Worm (Caenorhabditis elegans) whole organism, L4 larva: Measurements from ENCODE around the gene Y113G7A.13.
A peak's percentile ranks its signal among the peaks of the same experiment; 100 is the strongest.

Experiments used
- R02D3.7 ChIP-seq: fragments of 150-350 bp; sonication (generic microtip); optimal IDR thresholded peaks from 3 replicates; lab custom pipeline; 2014; ENCODE audit warnings: missing biosample characterization, missing genetic modification characterization
- T20F7.1 ChIP-seq: fragments of 200-800 bp; sonication (Bioruptor generic); optimal IDR thresholded peaks from 2 replicates; lab custom pipeline; 2018; ENCODE audit warnings: mild to moderate bottlenecking, missing genetic modification characterization, missing compliant biosample characterization
- T26A8.4 ChIP-seq: fragments of 200-800 bp; sonication (Bioruptor generic); IDR thresholded peaks from 2 replicates; pipeline ENCODE4 v1.3.6; 2022; ENCODE audit warnings: missing genetic modification characterization, missing compliant biosample characterization
- aha-1 ChIP-seq: fragments of 150-350 bp; peaks from one replicate; lab custom pipeline; 2014; ENCODE audit warnings: missing biosample characterization, missing genetic modification characterization
- attf-4 ChIP-seq: sonication (generic microtip); optimal IDR thresholded peaks from 3 replicates; lab custom pipeline; 2017; ENCODE audit warnings: missing biosample characterization, missing genetic modification characterization
- ceh-28 ChIP-seq: fragments of 150-350 bp; optimal IDR thresholded peaks from 2 replicates; lab custom pipeline; 2014; ENCODE audit warnings: missing biosample characterization, missing genetic modification reagents, missing genetic modification characterization
- ceh-44 ChIP-seq: fragments of 200-800 bp; sonication (Bioruptor generic); IDR thresholded peaks from 2 replicates; pipeline ENCODE4 v1.3.6; 2022; ENCODE audit warnings: missing genetic modification reagents, missing genetic modification characterization, missing compliant biosample characterization
- cey-2 ChIP-seq: sonication (generic microtip); optimal IDR thresholded peaks from 3 replicates; lab custom pipeline; 2017; ENCODE audit warnings: missing genetic modification characterization, mild to moderate bottlenecking, missing compliant biosample characterization, antibody characterized with exemption, borderline replicate concordance; ENCODE audit not compliant: insufficient read depth
- daf-12 ChIP-seq: fragments of 150-350 bp; optimal IDR thresholded peaks from 2 replicates; lab custom pipeline; 2014; ENCODE audit warnings: missing biosample characterization, missing genetic modification reagents, missing genetic modification characterization
- daf-16 ChIP-seq, 3 experiments: sonication (generic microtip); optimal IDR thresholded peaks; 2 replicates each; lab custom pipeline; 2016 to 2017; ENCODE audit warnings: missing genetic modification characterization in 3 of 3, missing genetic modification reagents in 3 of 3, mild to moderate bottlenecking in 2 of 3, missing compliant biosample characterization in 2 of 3, missing biosample characterization in 1 of 3, moderate library complexity in 1 of 3
- daf-19 ChIP-seq: fragments of 200-800 bp; sonication (Bioruptor generic); conservative IDR thresholded peaks from 2 replicates; pipeline ENCODE4 v1.3.6; 2022; ENCODE audit warnings: missing genetic modification characterization, missing compliant biosample characterization
- daf-8 ChIP-seq: fragments of 200-800 bp; sonication (Bioruptor generic); IDR thresholded peaks from 2 replicates; pipeline ENCODE4 v1.3.6; 2022; ENCODE audit warnings: missing genetic modification characterization, missing compliant biosample characterization
- dmd-6 ChIP-seq: fragments of 200-800 bp; sonication (Bioruptor generic); IDR thresholded peaks from 2 replicates; pipeline ENCODE4 v1.3.6; 2022; ENCODE audit warnings: missing genetic modification reagents, missing genetic modification characterization, missing compliant biosample characterization
- dmd-8 ChIP-seq: fragments of 200-800 bp; sonication (Bioruptor generic); IDR thresholded peaks from 2 replicates; pipeline ENCODE4 v1.3.6; 2022; ENCODE audit warnings: missing genetic modification characterization, missing compliant biosample characterization
- duxl-1 ChIP-seq: sonication (generic microtip); optimal IDR thresholded peaks from 2 replicates; lab custom pipeline; 2016; ENCODE audit warnings: mild to moderate bottlenecking, missing genetic modification characterization, moderate library complexity, missing compliant biosample characterization; ENCODE audit not compliant: poor library complexity
- dve-1 ChIP-seq: sonication (generic microtip); optimal IDR thresholded peaks from 2 replicates; lab custom pipeline; 2017; ENCODE audit warnings: antibody characterized with exemption, mild to moderate bottlenecking, missing genetic modification characterization, missing compliant biosample characterization; ENCODE audit not compliant: insufficient read depth
- fkh-10 ChIP-seq: fragments of 150-350 bp; optimal IDR thresholded peaks from 2 replicates; lab custom pipeline; 2014; ENCODE audit warnings: missing biosample characterization, missing genetic modification reagents, missing genetic modification characterization
- fos-1 ChIP-seq: fragments of 150-350 bp; optimal IDR thresholded peaks from 2 replicates; lab custom pipeline; 2014; ENCODE audit warnings: missing biosample characterization, missing genetic modification characterization
- hif-1 ChIP-seq, 2 experiments: sonication (generic microtip); optimal IDR thresholded peaks; 2 replicates each; lab custom pipeline; 2016 to 2017; ENCODE audit warnings: missing compliant biosample characterization in 2 of 2, missing genetic modification characterization in 2 of 2, missing genetic modification reagents in 2 of 2, missing genotype in 2 of 2, mild to moderate bottlenecking in 1 of 2
- jun-1 ChIP-seq: fragments of 150-350 bp; optimal IDR thresholded peaks from 2 replicates; lab custom pipeline; 2014; ENCODE audit warnings: missing biosample characterization, missing genetic modification reagents, missing genetic modification characterization
- lim-7 ChIP-seq: fragments of 200-800 bp; sonication (Bioruptor generic); IDR thresholded peaks from 2 replicates; pipeline ENCODE4 v1.3.6; 2022; ENCODE audit warnings: missing genetic modification characterization, missing compliant biosample characterization
- madf-5 ChIP-seq, 2 experiments: fragments of 200-800 bp; sonication (Bioruptor generic); IDR thresholded peaks; 2 replicates each; pipeline ENCODE4 v1.3.6; 2022; ENCODE audit warnings: missing compliant biosample characterization in 2 of 2, missing genetic modification characterization in 2 of 2
- madf-9 ChIP-seq: fragments of 200-800 bp; sonication (Bioruptor generic); conservative IDR thresholded peaks from 2 replicates; pipeline ENCODE4 v1.3.6; 2022; ENCODE audit warnings: missing genetic modification reagents, missing genetic modification characterization, missing compliant biosample characterization
- nhr-102 ChIP-seq: sonication (generic microtip); optimal IDR thresholded peaks from 2 replicates; lab custom pipeline; 2016; ENCODE audit warnings: mild to moderate bottlenecking, missing genetic modification characterization, moderate library complexity, missing compliant biosample characterization
- nhr-111 ChIP-seq: fragments of 200-800 bp; sonication (Bioruptor generic); optimal IDR thresholded peaks from 2 replicates; lab custom pipeline; 2018; ENCODE audit warnings: mild to moderate bottlenecking, missing genetic modification characterization, missing compliant biosample characterization
- nhr-25 ChIP-seq: sonication (generic microtip); optimal IDR thresholded peaks from 2 replicates; lab custom pipeline; 2017; ENCODE audit warnings: missing genetic modification characterization, mild to moderate bottlenecking, missing compliant biosample characterization, antibody characterized with exemption, moderate library complexity, borderline replicate concordance; ENCODE audit not compliant: insufficient read depth
- nhr-42 ChIP-seq: fragments of 200-800 bp; sonication (Bioruptor generic); IDR thresholded peaks from 2 replicates; pipeline ENCODE4 v1.3.6; 2022; ENCODE audit warnings: missing genetic modification characterization, missing compliant biosample characterization
- nhr-48 ChIP-seq: sonication (generic microtip); optimal IDR thresholded peaks from 2 replicates; lab custom pipeline; 2016; ENCODE audit warnings: mild to moderate bottlenecking, missing genetic modification characterization, missing compliant biosample characterization
- nhr-6 ChIP-seq: fragments of 150-350 bp; optimal IDR thresholded peaks from 2 replicates; lab custom pipeline; 2014; ENCODE audit warnings: missing biosample characterization, missing genetic modification characterization
- pqm-1 ChIP-seq: sonication (generic microtip); optimal IDR thresholded peaks from 2 replicates; lab custom pipeline; 2017; ENCODE audit warnings: missing biosample characterization, missing genetic modification characterization
- sdz-12 ChIP-seq: fragments of 200-800 bp; sonication (Bioruptor generic); optimal IDR thresholded peaks from 2 replicates; lab custom pipeline; 2018; ENCODE audit warnings: mild to moderate bottlenecking, missing genetic modification characterization, missing compliant biosample characterization
- skn-1 ChIP-seq: fragments of 150-350 bp; optimal IDR thresholded peaks from 2 replicates; lab custom pipeline; 2014; ENCODE audit warnings: missing biosample characterization, missing genetic modification characterization
- snpc-1.2 ChIP-seq: fragments of 200-800 bp; sonication (Bioruptor generic); IDR thresholded peaks from 2 replicates; pipeline ENCODE4 v1.3.6; 2022; ENCODE audit warnings: missing genetic modification reagents, missing genetic modification characterization, missing compliant biosample characterization
- tra-1 ChIP-seq: fragments of 200-800 bp; sonication (Bioruptor generic); IDR thresholded peaks from 2 replicates; pipeline ENCODE4 v1.3.6; 2022; ENCODE audit warnings: missing genetic modification reagents, missing genetic modification characterization, missing compliant biosample characterization
- unc-130 ChIP-seq: sonication (generic microtip); optimal IDR thresholded peaks from 2 replicates; lab custom pipeline; 2016; ENCODE audit warnings: missing genetic modification reagents, missing genetic modification characterization, missing compliant biosample characterization
- unc-62 ChIP-seq, 3 experiments: fragments of 150-350 bp in 1 of 3; sonication (generic microtip); optimal IDR thresholded peaks in 2 of 3; peaks in 1 of 3; 1 replicate in 1 of 3; 2 replicates in 2 of 3; lab custom pipeline; 2014 to 2017; ENCODE audit warnings: missing biosample characterization in 3 of 3, missing genetic modification characterization in 3 of 3, missing genetic modification reagents in 3 of 3, missing genotype in 1 of 3
- zip-11 ChIP-seq: fragments of 200-800 bp; sonication (Bioruptor generic); IDR thresholded peaks from 2 replicates; pipeline ENCODE4 v1.3.6; 2022; ENCODE audit warnings: missing genetic modification characterization, missing compliant biosample characterization
- zip-2 ChIP-seq: fragments of 150-350 bp; optimal IDR thresholded peaks from 2 replicates; lab custom pipeline; 2014; ENCODE audit warnings: missing biosample characterization, missing genetic modification characterization
- ztf-11 ChIP-seq: fragments of 150-350 bp; optimal IDR thresholded peaks from 2 replicates; lab custom pipeline; 2014; ENCODE audit warnings: missing biosample characterization, missing genetic modification characterization

The Y113G7A.13 gene

ce11 chrV:20151855-20152254 is 3.9 kb downstream of the Y113G7A.13 start:
- TF ChIP-seq attf-4 (tag; lab: Kevin White, UChicago), result no peak
- no peak for TF ChIP-seq madf-5 (GFP tag; IDR thresholded peaks at IDR 0.05; lab: Robert Waterston, UW)
- no peak for TF ChIP-seq nhr-111 (GFP tag; lab: Kevin White, UChicago)
- no peak for TF ChIP-seq fkh-10
- no peak for TF ChIP-seq lim-7 (GFP tag; lab: Robert Waterston, UW)
- TF ChIP-seq snpc-1.2 (GFP tag; lab: Robert Waterston, UW), result no peak
- TF ChIP-seq aha-1, result no peak
- TF ChIP-seq nhr-25, result no peak
- TF ChIP-seq cey-2 (tag; lab: Kevin White, UChicago), result no peak
- TF ChIP-seq unc-130 (GFP tag; lab: Kevin White, UChicago), result no peak
- no peak for TF ChIP-seq skn-1 (tag; lab: Kevin White, UChicago)
- no peak for TF ChIP-seq dve-1 (tag; lab: Kevin White, UChicago)
- TF ChIP-seq dmd-6 (GFP tag; lab: Robert Waterston, UW), result no peak
- no peak for TF ChIP-seq daf-19 (GFP tag; lab: Robert Waterston, UW)
- TF ChIP-seq ztf-11 (tag; lab: Kevin White, UChicago), result no peak
- no peak for TF ChIP-seq zip-2 (tag; lab: Kevin White, UChicago)
- TF ChIP-seq ceh-28 (tag; lab: Kevin White, UChicago), result no peak
- TF ChIP-seq R02D3.7 (tag; lab: Kevin White, UChicago), result no peak
- no peak for TF ChIP-seq daf-8 (GFP tag; lab: Robert Waterston, UW)
- no peak for TF ChIP-seq T26A8.4

ce11 chrV:20158223-20158622 is 10.2 kb downstream of the Y113G7A.13 start, which contains the start of gene F19B2.6:
F19B2.6 (plus strand) TSS chrV:20158523.
- TF ChIP-seq daf-12 (tag; lab: Kevin White, UChicago), result no peak
- no peak for TF ChIP-seq nhr-6 (tag; lab: Kevin White, UChicago)
- TF ChIP-seq pqm-1, result no peak
- no peak for TF ChIP-seq skn-1 (tag; lab: Kevin White, UChicago)
- TF ChIP-seq sdz-12 (GFP tag; lab: Kevin White, UChicago), result no peak
- no peak for TF ChIP-seq fos-1
- TF ChIP-seq ceh-28 (tag; lab: Kevin White, UChicago), result no peak
- no peak for TF ChIP-seq T20F7.1 (GFP tag; lab: Kevin White, UChicago)
- no peak for TF ChIP-seq daf-16 (GFP tag; optimal IDR thresholded peaks at IDR 0.05; lab: Kevin White, UChicago)
- TF ChIP-seq daf-16 (tag; optimal IDR thresholded peaks at IDR 0.05; lab: Kevin White, UChicago), result no peak
- no peak for TF ChIP-seq tra-1 (GFP tag; lab: Robert Waterston, UW)
- TF ChIP-seq ceh-44 (GFP tag; lab: Robert Waterston, UW), result no peak
- TF ChIP-seq duxl-1, result no peak

ce11 chrV:20161781-20162289 is 13.8 kb downstream of the Y113G7A.13 start:
- TF ChIP-seq dmd-8 (0 out of 2 replicates have a peak, but pooled peaks have one; percentile 14), nhr-48 (tag; lab: Kevin White, UChicago) (peak; percentile 44), madf-9 (GFP tag; lab: Robert Waterston, UW) (no peak), aha-1 (peak; percentile 79), nhr-42 (GFP tag; lab: Robert Waterston, UW) (0 out of 2 replicates have a peak, but pooled peaks have one; percentile 40), dve-1 (tag; lab: Kevin White, UChicago) (no peak), pqm-1 (no peak), hif-1 (tag; optimal IDR thresholded peaks at IDR 0.05; lab: Kevin White, UChicago) (peak in 1 of 2 experiments; percentile 76), zip-11 (GFP tag; lab: Robert Waterston, UW) (no peak), jun-1 (tag; lab: Kevin White, UChicago) (peak; percentile 11), nhr-102 (tag; lab: Kevin White, UChicago) (peak; percentile 33), unc-62 (GFP tag; optimal IDR thresholded peaks at IDR 0.05 in 1 of 2; lab: Kevin White, UChicago) (peak in 1 of 2 experiments; percentile 56), unc-62 (tag; optimal IDR thresholded peaks at IDR 0.05; lab: Kevin White, UChicago) (no peak)
